Worm (Caenorhabditis elegans): ENCODE data around the gene srw-11.

srw-11 gene

DNA sequence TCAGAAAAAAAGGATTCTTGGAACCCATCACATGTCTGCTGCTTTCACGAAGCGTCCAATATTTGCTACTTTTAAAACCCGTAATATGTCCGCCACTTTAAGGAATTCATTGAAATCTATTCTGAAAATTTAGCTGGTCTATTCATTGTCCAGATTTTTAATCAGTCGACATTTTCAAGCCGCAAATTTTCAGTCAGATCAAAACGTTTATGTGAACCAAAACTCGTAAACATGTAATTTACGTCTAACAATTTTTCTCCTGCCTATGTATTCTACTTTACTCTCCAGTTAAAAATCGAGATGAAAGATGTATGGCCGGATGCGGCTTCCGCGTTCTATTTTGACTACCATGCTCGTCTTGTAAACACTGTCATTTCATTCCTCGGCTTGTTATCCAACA, 42.2 kb downstream of the srw-11 start, which contains the start of gene srw-1:
Gene srw-1, plus strand, starts transcription at position 301 of the 400 bp plus-strand sequence.
- TF ChIP-seq unc-39 (tag; optimal IDR thresholded peaks at IDR 0.05) (no peak), gmeb-1 (tag; optimal IDR thresholded peaks at IDR 0.05) (no peak), snpc-4 (tag; optimal IDR thresholded peaks at IDR 0.05) (no peak), aly-2 (tag; optimal IDR thresholded peaks at IDR 0.05) (no peak), nhr-25 (tag; optimal IDR thresholded peaks at IDR 0.05) (no peak), nhr-21 (tag; optimal IDR thresholded peaks at IDR 0.05) (no peak), lsy-2 (tag; optimal IDR thresholded peaks at IDR 0.05) (no peak), nhr-11 (tag; optimal IDR thresholded peaks at IDR 0.05) (no peak), crh-2 (tag; optimal IDR thresholded peaks at IDR 0.05) (no peak), sem-4 (tag; optimal IDR thresholded peaks at IDR 0.05) (no peak), lin-39 (tag; optimal IDR thresholded peaks at IDR 0.05) (no peak), lin-11 (tag; optimal IDR thresholded peaks at IDR 0.05) (no peak), nhr-10 (tag; optimal IDR thresholded peaks at IDR 0.05) (no peak), unc-62 (GFP tag; optimal IDR thresholded peaks at IDR 0.05) (no peak)

DNA sequence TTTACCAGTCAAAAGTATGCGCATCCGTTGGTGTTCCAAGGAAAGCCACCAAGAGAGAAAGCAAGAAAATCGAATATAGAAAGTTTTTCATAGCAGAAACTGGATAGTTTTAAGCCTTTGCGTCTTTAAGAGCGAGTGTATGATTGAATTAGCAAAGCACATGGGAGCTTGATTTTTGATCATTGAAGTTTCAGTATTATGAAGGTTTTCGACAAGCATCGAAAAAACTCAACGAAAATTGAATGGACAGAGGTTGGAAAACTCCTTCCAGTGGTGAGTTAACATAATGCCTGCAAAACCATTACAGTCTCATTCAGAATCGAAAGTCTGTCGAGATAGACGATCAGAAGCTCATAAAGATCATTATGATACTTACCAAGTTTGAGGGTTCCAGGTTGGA, 46.2 kb downstream of the srw-11 start, which contains the start of gene Y75B12B.13:
Gene Y75B12B.13, minus strand, starts transcription at position 101 of the 400 bp plus-strand sequence.
- TF ChIP-seq skn-1 (tag; optimal IDR thresholded peaks at IDR 0.05) (no peak), blmp-1 (tag; optimal IDR thresholded peaks at IDR 0.05; ENCODE audit: insufficient read depth) (no peak), sma-3 (GFP tag; optimal IDR thresholded peaks at IDR 0.05) (no peak), nhr-77 (tag; optimal IDR thresholded peaks at IDR 0.05) (no peak), mbf-1 (tag; optimal IDR thresholded peaks at IDR 0.05) (no peak), C34F6.9 (tag; optimal IDR thresholded peaks at IDR 0.05) (no peak), elt-3 (tag; optimal IDR thresholded peaks at IDR 0.05) (no peak), nhr-25 (tag; optimal IDR thresholded peaks at IDR 0.05) (no peak), nhr-23 (tag; optimal IDR thresholded peaks at IDR 0.05) (no peak), elt-1 (tag; optimal IDR thresholded peaks at IDR 0.05) (no peak), crh-2 (tag; optimal IDR thresholded peaks at IDR 0.05) (no peak), alr-1 (tag; optimal IDR thresholded peaks at IDR 0.05) (no peak), nhr-11 (tag; optimal IDR thresholded peaks at IDR 0.05) (no peak), dmd-4 (tag; optimal IDR thresholded peaks at IDR 0.05) (no peak), lin-13 (GFP tag; optimal IDR thresholded peaks at IDR 0.05) (no peak), lin-11 (tag; optimal IDR thresholded peaks at IDR 0.05) (no peak), unc-62 (GFP tag; optimal IDR thresholded peaks at IDR 0.05) (no peak), mdl-1 (tag; optimal IDR thresholded peaks at IDR 0.05) (no peak), ztf-11 (tag; optimal IDR thresholded peaks at IDR 0.05) (no peak), unc-55 (GFP tag; optimal IDR thresholded peaks at IDR 0.05) (no peak)

DNA sequence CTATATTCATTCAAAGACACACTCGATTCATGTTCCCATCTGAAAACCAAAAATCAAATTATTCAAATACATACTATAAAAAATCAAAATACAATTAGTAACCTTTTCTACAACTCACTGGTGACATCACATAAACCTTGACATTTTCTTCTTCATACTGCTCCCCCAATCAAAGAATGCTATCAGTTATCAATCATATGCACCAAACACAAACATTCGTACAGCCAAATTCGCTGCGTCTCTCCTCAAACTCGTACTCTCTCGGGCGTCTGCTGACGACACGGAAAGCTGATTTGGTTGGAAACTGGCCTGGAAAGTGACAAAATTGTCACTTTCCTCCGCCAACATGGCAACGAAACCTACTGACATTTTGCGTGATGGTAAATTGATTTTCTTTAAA, 47.7 kb downstream of the srw-11 start, which contains the start of gene plc-2:
Gene plc-2, plus strand, starts transcription at position 196 of the 400 bp plus-strand sequence.
- TF ChIP-seq lin-39 (tag; optimal IDR thresholded peaks at IDR 0.05) = no peak
- peak; percentile 76 for TF ChIP-seq fos-1 (tag; optimal IDR thresholded peaks at IDR 0.05)
- TF ChIP-seq crh-2 (tag; optimal IDR thresholded peaks at IDR 0.05) = peak; percentile 18

- TF ChIP-seq ZK546.5 (tag; optimal IDR thresholded peaks at IDR 0.05) (no peak), nhr-77 (tag; optimal IDR thresholded peaks at IDR 0.05) (no peak), nhr-12 (tag; optimal IDR thresholded peaks at IDR 0.05) (no peak), sma-9 (GFP tag; optimal IDR thresholded peaks at IDR 0.05) (no peak), sma-9 (tag; optimal IDR thresholded peaks at IDR 0.05) (no peak), aly-2 (tag; optimal IDR thresholded peaks at IDR 0.05) (no peak), snpc-4 (tag; optimal IDR thresholded peaks at IDR 0.05) (no peak)
Observed at ce11 chrV:15191971-15192370, 48.1 kb downstream of the srw-11 start.

- TF ChIP-seq ztf-4 (tag; optimal IDR thresholded peaks at IDR 0.05) (peak; percentile 70), elt-1 (tag; optimal IDR thresholded peaks at IDR 0.05) (no peak), snpc-4 (tag; optimal IDR thresholded peaks at IDR 0.05) (peak; percentile 55), blmp-1 (tag; optimal IDR thresholded peaks at IDR 0.05; ENCODE audit: insufficient read depth) (peak; percentile 32), egl-27 (tag; optimal IDR thresholded peaks at IDR 0.05) (peak; percentile 56), R02D3.7 (tag; optimal IDR thresholded peaks at IDR 0.05) (no peak), unc-39 (tag; optimal IDR thresholded peaks at IDR 0.05) (no peak), skn-1 (tag; optimal IDR thresholded peaks at IDR 0.05) (no peak), nhr-10 (tag; optimal IDR thresholded peaks at IDR 0.05) (no peak), ama-1 (optimal IDR thresholded peaks at IDR 0.05) (peak; percentile 89), sma-9 (GFP tag; optimal IDR thresholded peaks at IDR 0.05) (peak; percentile 83), sma-9 (tag; optimal IDR thresholded peaks at IDR 0.05) (no peak), aly-2 (tag; optimal IDR thresholded peaks at IDR 0.05) (no peak), dmd-4 (tag; optimal IDR thresholded peaks at IDR 0.05) (no peak), nhr-6 (tag; optimal IDR thresholded peaks at IDR 0.05) (no peak), F13H6.1 (tag; optimal IDR thresholded peaks at IDR 0.05) (peak; percentile 69), nhr-21 (tag; optimal IDR thresholded peaks at IDR 0.05) (peak; percentile 81), sma-3 (GFP tag; optimal IDR thresholded peaks at IDR 0.05) (peak; percentile 80), elt-3 (tag; optimal IDR thresholded peaks at IDR 0.05) (no peak), nhr-237 (tag; optimal IDR thresholded peaks at IDR 0.05) (no peak), mbf-1 (tag; optimal IDR thresholded peaks at IDR 0.05) (no peak), sem-4 (tag; optimal IDR thresholded peaks at IDR 0.05) (peak; percentile 75), nhr-12 (tag; optimal IDR thresholded peaks at IDR 0.05) (no peak), Y55F3AM.14 (GFP tag; optimal IDR thresholded peaks at IDR 0.05) (peak; percentile 77), unc-62 (GFP tag; optimal IDR thresholded peaks at IDR 0.05) (no peak), C34F6.9 (tag; optimal IDR thresholded peaks at IDR 0.05) (peak; percentile 62), unc-55 (GFP tag; optimal IDR thresholded peaks at IDR 0.05) (peak; percentile 73), nhr-25 (tag; optimal IDR thresholded peaks at IDR 0.05) (no peak), zag-1 (tag; optimal IDR thresholded peaks at IDR 0.05) (no peak), fos-1 (tag; optimal IDR thresholded peaks at IDR 0.05) (peak; percentile 67)
Observed at ce11 chrV:15190903-15191302, 49.2 kb downstream of the srw-11 start, which contains the start of gene Y75B12B.11. Y75B12B.11 (plus strand) TSS chrV:15191296.

All from whole organism, L2 larva.